Worm (Caenorhabditis elegans) whole organism, L3 larva: ENCODE measurements around the gene hot-6.

ENCODE experiments used
- aly-2 ChIP-seq: fragments of 150-350 bp; optimal IDR thresholded peaks from 2 replicates; lab custom pipeline; 2014; ENCODE audit warnings: missing biosample characterization, missing genetic modification characterization
- elt-3 ChIP-seq, 3 experiments: fragments of 150-350 bp in 1 of 3; sonication (generic microtip) in 2 of 3; optimal IDR thresholded peaks; 2 replicates in 2 of 3; 4 replicates in 1 of 3; lab custom pipeline; 2014 to 2017; ENCODE audit warnings: missing biosample characterization in 3 of 3, missing genetic modification characterization in 3 of 3

- TF ChIP-seq aly-2 (tag; lab: Kevin White, UChicago) (no peak), elt-3 (tag; optimal IDR thresholded peaks at IDR 0.05; lab: Kevin White, UChicago) (no peak)
Measured at ce11 chrV:11048678-11049077, 25.9 kb upstream of the hot-6 start, which contains the start of gene srh-74.
